Worm (Caenorhabditis elegans): Measurements from ENCODE around the gene acbp-4.

ce11 chrIII:7329155-7329732, 20.3 kb upstream of the acbp-4 start, which contains the start of gene lab-2:
- TF ChIP-seq lin-13 (GFP tag; optimal IDR thresholded peaks at IDR 0.05), result no peak
- no peak for TF ChIP-seq nhr-11 (tag; optimal IDR thresholded peaks at IDR 0.05)
- TF ChIP-seq ztf-11 (tag; optimal IDR thresholded peaks at IDR 0.05), result no peak
- TF ChIP-seq unc-62 (GFP tag; optimal IDR thresholded peaks at IDR 0.05), result no peak

Measured in whole organism, L2 larva.